Worm (Caenorhabditis elegans): ENCODE data around the gene srw-44.

Gene srw-44

DNA sequence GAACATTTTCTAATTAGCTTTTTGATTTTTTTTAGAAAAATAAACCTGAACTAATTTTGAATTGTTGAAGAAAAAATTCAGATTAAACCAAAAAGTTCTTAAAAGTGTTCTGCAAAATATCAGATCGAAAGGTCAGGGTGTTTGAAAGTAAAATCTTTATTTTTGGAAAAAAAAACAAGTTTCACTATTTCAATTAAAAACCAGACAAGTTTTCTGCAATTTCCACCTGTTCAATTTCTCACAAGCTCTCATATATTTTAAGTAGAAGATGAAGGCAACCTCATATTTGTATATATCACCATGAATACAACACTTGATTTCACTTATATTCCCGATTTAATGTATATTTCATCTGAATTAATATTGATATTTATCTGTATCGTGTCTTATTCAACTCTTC, 7.1 kb downstream of the srw-44 start, which contains the start of gene srz-102:
Gene srz-102, plus strand, starts transcription at position 301 of the 400 bp plus-strand sequence.
- no peak for TF ChIP-seq K12H6.12 (tag; optimal IDR thresholded peaks at IDR 0.05)
- no peak for TF ChIP-seq F10E7.11 (tag; optimal IDR thresholded peaks at IDR 0.05)
- TF ChIP-seq ztf-25 (GFP tag; IDR thresholded peaks at IDR 0.05): no peak
- TF ChIP-seq ztf-28 (GFP tag; IDR thresholded peaks at IDR 0.05): no peak
- no peak for TF ChIP-seq Y53F4B.3 (GFP tag; IDR thresholded peaks at IDR 0.05)
- TF ChIP-seq C17E4.6 (GFP tag; IDR thresholded peaks at IDR 0.05): no peak
- no peak for TF ChIP-seq mcd-1 (GFP tag; IDR thresholded peaks at IDR 0.05)
- TF ChIP-seq ama-1 (optimal IDR thresholded peaks at IDR 0.05): no peak
- no peak for TF ChIP-seq ama-1 (GFP tag; optimal IDR thresholded peaks at IDR 0.05)
- no peak for TF ChIP-seq hsf-1 (GFP tag; IDR thresholded peaks at IDR 0.05)

DNA sequence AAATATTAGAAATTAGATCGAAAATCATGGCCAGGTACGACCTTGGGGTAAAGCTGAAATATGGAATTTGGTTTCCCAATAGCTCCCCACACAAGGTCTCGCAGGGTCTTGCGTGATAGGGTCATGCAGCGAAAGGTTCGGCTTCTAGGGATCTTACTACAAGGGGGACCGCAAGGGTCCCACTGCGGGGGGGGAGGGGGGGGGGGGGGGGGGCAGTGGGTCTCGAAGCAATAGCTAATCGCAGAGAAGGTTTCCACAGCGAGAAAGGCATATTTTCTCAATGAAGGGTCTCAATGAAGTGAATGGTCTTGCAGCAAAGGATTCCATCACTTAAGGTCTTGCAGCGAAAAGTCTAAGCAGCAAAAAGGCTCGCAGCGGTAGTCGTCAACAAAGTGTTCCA, 12.9 kb downstream of the srw-44 start:
- peak; percentile 92 for TF ChIP-seq zfh-2 (GFP tag; conservative IDR thresholded peaks at IDR 0.05)
- TF ChIP-seq B0261.1 (tag; optimal IDR thresholded peaks at IDR 0.05): no peak
- TF ChIP-seq bed-2 (GFP tag; IDR thresholded peaks at IDR 0.05): no peak
- no peak for TF ChIP-seq F39B2.1 (GFP tag; IDR thresholded peaks at IDR 0.05)
- TF ChIP-seq egrh-3 (GFP tag; IDR thresholded peaks at IDR 0.05): peak; percentile 90; the same call in 1 of the 2 replicates
- TF ChIP-seq F55B11.4 (tag; optimal IDR thresholded peaks at IDR 0.05; ENCODE audit: borderline replicate concordance, insufficient read depth): no peak

DNA sequence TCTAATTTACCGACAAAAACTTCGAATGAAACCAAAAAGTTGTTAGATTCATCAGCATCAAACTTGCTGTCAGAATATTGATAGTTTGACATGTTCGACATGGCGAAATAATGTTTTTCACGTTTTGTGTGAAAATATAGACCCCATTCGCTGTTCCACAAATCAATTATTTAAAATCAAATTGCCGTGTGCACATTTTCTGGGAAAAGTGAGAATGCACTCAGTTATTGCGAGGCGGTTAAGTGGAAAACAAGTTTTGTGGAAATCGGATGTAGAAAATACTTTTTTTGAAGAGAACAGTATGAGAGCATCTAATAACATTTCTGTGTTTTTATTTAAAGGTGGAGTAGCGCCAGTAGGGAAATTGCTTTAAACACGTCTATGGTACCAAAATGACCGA, 13.7 kb downstream of the srw-44 start, which contains the start of gene srw-42:
Gene srw-42, minus strand, starts transcription at position 101 of the 400 bp plus-strand sequence.
- TF ChIP-seq somi-1 (GFP tag; optimal IDR thresholded peaks at IDR 0.05) (no peak), Y95B8A.8 (GFP tag; IDR thresholded peaks at IDR 0.05) (no peak), rcor-1 (GFP tag; IDR thresholded peaks at IDR 0.05) (no peak), aptf-3 (GFP tag; IDR thresholded peaks at IDR 0.05) (no peak), let-607 (tag; optimal IDR thresholded peaks at IDR 0.05) (no peak), T07F8.4 (tag; optimal IDR thresholded peaks at IDR 0.05) (no peak), ccch-3 (GFP tag; optimal IDR thresholded peaks at IDR 0.05) (no peak), egrh-3 (GFP tag; IDR thresholded peaks at IDR 0.05) (no peak), ztf-6 (GFP tag; IDR thresholded peaks at IDR 0.05) (no peak), rec-8 (tag; optimal IDR thresholded peaks at IDR 0.05) (no peak), repo-1 (tag; optimal IDR thresholded peaks at IDR 0.05) (no peak), ama-1 (optimal IDR thresholded peaks at IDR 0.05) (no peak), ama-1 (GFP tag; optimal IDR thresholded peaks at IDR 0.05) (no peak), attf-6 (GFP tag; IDR thresholded peaks at IDR 0.05) (no peak), him-1 (tag; optimal IDR thresholded peaks at IDR 0.05) (no peak)

DNA sequence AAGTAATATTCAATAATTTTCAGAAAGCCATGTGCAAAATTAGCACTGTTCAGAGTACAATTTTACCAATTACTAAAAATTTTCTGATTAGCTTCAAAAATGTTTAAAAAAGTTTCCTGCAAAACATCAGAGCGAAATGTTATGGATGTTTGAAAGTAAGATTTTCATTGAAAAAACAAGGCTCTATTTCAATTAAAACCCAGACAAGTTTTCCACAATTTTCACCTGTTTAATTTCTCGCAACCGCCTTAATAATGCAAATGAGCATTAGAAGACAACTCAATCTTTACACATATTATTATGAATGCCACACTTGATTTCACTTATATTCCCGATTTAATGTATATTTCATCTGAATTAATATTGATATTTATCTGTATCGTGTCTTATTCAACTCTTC, 14.5 kb downstream of the srw-44 start, which contains the start of gene srz-101:
Gene srz-101, plus strand, starts transcription at position 301 of the 400 bp plus-strand sequence.
- TF ChIP-seq rcor-1 (GFP tag; IDR thresholded peaks at IDR 0.05) (no peak), snpc-3.4 (tag; optimal IDR thresholded peaks at IDR 0.05) (no peak), sea-2 (GFP tag; IDR thresholded peaks at IDR 0.05) (no peak), F55B11.4 (tag; optimal IDR thresholded peaks at IDR 0.05; ENCODE audit: borderline replicate concordance, insufficient read depth) (no peak), lin-26 (GFP tag; IDR thresholded peaks at IDR 0.05) (no peak), F39B2.1 (GFP tag; IDR thresholded peaks at IDR 0.05) (no peak), him-1 (tag; optimal IDR thresholded peaks at IDR 0.05) (no peak), repo-1 (tag; optimal IDR thresholded peaks at IDR 0.05) (no peak), unc-62 (GFP tag; optimal IDR thresholded peaks at IDR 0.05) (no peak), xnd-1 (tag; optimal IDR thresholded peaks at IDR 0.05) (no peak)
